Fruit fly (Drosophila melanogaster) whole organism, embryonic: ENCODE measurements around the gene beat-IIa.

Experiments used
- BtbVII ChIP-seq: fragments of 200-800 bp; sonication (Bioruptor generic); optimal IDR thresholded peaks from 3 replicates; lab custom pipeline; 2017; ENCODE audit warnings: missing biosample characterization, mild to moderate bottlenecking, missing genetic modification characterization
- CG10431 ChIP-seq: fragments of 200-800 bp; sonication (Bioruptor generic); optimal IDR thresholded peaks from 3 replicates; lab custom pipeline; 2018; ENCODE audit warnings: missing biosample characterization, mild to moderate bottlenecking, missing genetic modification characterization
- CG10654 ChIP-seq: fragments of 200-800 bp; sonication (Bioruptor generic); optimal IDR thresholded peaks from 2 replicates; lab custom pipeline; 2016; ENCODE audit warnings: missing biosample characterization, missing genetic modification characterization
- CG10979 ChIP-seq: fragments of 200-800 bp; sonication (Bioruptor generic); optimal IDR thresholded peaks from 2 replicates; lab custom pipeline; 2018; ENCODE audit warnings: missing biosample characterization, mild to moderate bottlenecking, missing genetic modification characterization, moderate library complexity
- CG11695 ChIP-seq: fragments of 200-800 bp; sonication (Bioruptor generic); IDR thresholded peaks from 3 replicates; pipeline ENCODE4 v1.3.6; 2022; ENCODE audit warnings: missing biosample characterization, missing genetic modification characterization
- CG12104 ChIP-seq: fragments of 200-800 bp; sonication (Bioruptor generic); optimal IDR thresholded peaks from 3 replicates; lab custom pipeline; 2016; ENCODE audit warnings: missing biosample characterization, missing genetic modification characterization
- CG13624 ChIP-seq: fragments of 200-800 bp; sonication (Bioruptor generic); optimal IDR thresholded peaks from 2 replicates; lab custom pipeline; 2016; ENCODE audit warnings: missing biosample characterization, missing genetic modification characterization
- CG15073 ChIP-seq: fragments of 200-800 bp; sonication (Bioruptor generic); optimal IDR thresholded peaks from 2 replicates; lab custom pipeline; 2016; ENCODE audit warnings: missing biosample characterization, missing genetic modification characterization
- CG15479 ChIP-seq: fragments of 200-800 bp; sonication (Bioruptor generic); optimal IDR thresholded peaks from 3 replicates; lab custom pipeline; 2019; ENCODE audit warnings: missing biosample characterization, mild to moderate bottlenecking, missing genetic modification characterization, moderate library complexity
- CG16815 ChIP-seq: fragments of 200-800 bp; sonication (Bioruptor generic); optimal IDR thresholded peaks from 3 replicates; lab custom pipeline; 2017; ENCODE audit warnings: missing biosample characterization, mild to moderate bottlenecking, missing genetic modification characterization
- CG17385 ChIP-seq: fragments of 200-800 bp; sonication (Bioruptor generic); optimal IDR thresholded peaks from 3 replicates; lab custom pipeline; 2018; ENCODE audit warnings: missing biosample characterization, mild to moderate bottlenecking, missing genetic modification characterization
- CG17829 ChIP-seq: fragments of 200-800 bp; optimal IDR thresholded peaks from 2 replicates; lab custom pipeline; 2019; ENCODE audit warnings: missing biosample characterization, mild to moderate bottlenecking, missing genetic modification characterization, moderate library complexity
- CG2712 ChIP-seq: fragments of 200-800 bp; optimal IDR thresholded peaks from 3 replicates; lab custom pipeline; 2019; ENCODE audit warnings: missing biosample characterization, mild to moderate bottlenecking, missing genetic modification characterization, moderate library complexity
- CG3726 ChIP-seq: fragments of 200-800 bp; sonication (Bioruptor generic); IDR thresholded peaks from 3 replicates; pipeline ENCODE4, ENCODE4 v1.3.6; 2022; ENCODE audit warnings: missing biosample characterization, missing genetic modification characterization
- CG4424 ChIP-seq: fragments of 200-800 bp; sonication (Bioruptor generic); optimal IDR thresholded peaks from 3 replicates; lab custom pipeline; 2016; ENCODE audit warnings: missing biosample characterization, missing genetic modification characterization
- CG4820 ChIP-seq: fragments of 200-800 bp; sonication (Bioruptor generic); optimal IDR thresholded peaks from 3 replicates; lab custom pipeline; 2016; ENCODE audit warnings: missing biosample characterization, missing genetic modification characterization
- CG6175 ChIP-seq: fragments of 200-800 bp; sonication (Bioruptor generic); IDR thresholded peaks from 3 replicates; pipeline ENCODE4 v1.3.6; 2022; ENCODE audit warnings: missing biosample characterization, missing genetic modification characterization
- CG6254 ChIP-seq: fragments of 200-800 bp; sonication (Bioruptor generic); optimal IDR thresholded peaks from 3 replicates; lab custom pipeline; 2017; ENCODE audit warnings: mild to moderate bottlenecking, missing biosample characterization, missing genetic modification reagents, missing genetic modification characterization
- CG6689 ChIP-seq: fragments of 200-800 bp; sonication (Bioruptor generic); IDR thresholded peaks from 2 replicates; pipeline ENCODE4 v1.3.6; 2022; ENCODE audit warnings: missing biosample characterization, missing genetic modification characterization
- CG7372 ChIP-seq: fragments of 200-800 bp; sonication (Bioruptor generic); IDR thresholded peaks from 2 replicates; pipeline ENCODE4 v1.3.6; 2022; ENCODE audit warnings: missing biosample characterization, missing genetic modification characterization
- CG7556 ChIP-seq: fragments of 200-800 bp; sonication (Bioruptor generic); optimal IDR thresholded peaks from 2 replicates; lab custom pipeline; 2017; ENCODE audit warnings: missing biosample characterization, mild to moderate bottlenecking, missing genetic modification characterization
- CG9817 ChIP-seq: fragments of 200-800 bp; sonication (Bioruptor generic); optimal IDR thresholded peaks from 2 replicates; lab custom pipeline; 2018; ENCODE audit warnings: missing biosample characterization, mild to moderate bottlenecking, missing genetic modification characterization, moderate library complexity
- Chrac-16 ChIP-seq: fragments of 200-800 bp; sonication (Bioruptor generic); optimal IDR thresholded peaks from 3 replicates; lab custom pipeline; 2016; ENCODE audit warnings: missing biosample characterization, missing genetic modification characterization
- CoRest ChIP-seq: fragments of 200-800 bp; sonication (Bioruptor generic); optimal IDR thresholded peaks from 3 replicates; lab custom pipeline; 2018; ENCODE audit warnings: missing biosample characterization, mild to moderate bottlenecking, missing genetic modification characterization, moderate library complexity
- Dek ChIP-seq: fragments of 200-800 bp; sonication (Bioruptor generic); optimal IDR thresholded peaks from 3 replicates; lab custom pipeline; 2019; ENCODE audit warnings: missing biosample characterization, mild to moderate bottlenecking, missing genetic modification characterization, moderate library complexity
- E2f1 ChIP-seq: fragments of 200-800 bp; sonication (Bioruptor generic); IDR thresholded peaks from 2 replicates; pipeline ENCODE4 v1.3.6; 2022; ENCODE audit warnings: missing biosample characterization, missing genetic modification characterization
- Hr51 ChIP-seq, 2 experiments: fragments of 200-800 bp; sonication (Bioruptor generic); optimal IDR thresholded peaks; 2 replicates in 1 of 2; 3 replicates in 1 of 2; lab custom pipeline; 2016 to 2018; ENCODE audit warnings: missing biosample characterization in 2 of 2, missing genetic modification characterization in 2 of 2, mild to moderate bottlenecking in 1 of 2, moderate library complexity in 1 of 2
- NC2β ChIP-seq: fragments of 200-800 bp; sonication (Bioruptor generic); optimal IDR thresholded peaks from 2 replicates; lab custom pipeline; 2016; ENCODE audit warnings: missing biosample characterization, missing genetic modification characterization
- Nf-YA ChIP-seq: fragments of 200-800 bp; sonication (Bioruptor generic); IDR thresholded peaks from 2 replicates; pipeline ENCODE4 v1.3.6; 2022; ENCODE audit warnings: missing biosample characterization, missing genetic modification characterization
- Scr ChIP-seq: fragments of 200-800 bp; sonication (Bioruptor generic); IDR thresholded peaks from 2 replicates; pipeline ENCODE4 v1.3.6; 2022; ENCODE audit warnings: missing biosample characterization, missing genetic modification characterization; ENCODE audit not compliant: partially characterized antibody
- Sry-δ ChIP-seq: fragments of 200-800 bp; sonication (Bioruptor generic); optimal IDR thresholded peaks from 2 replicates; lab custom pipeline; 2016; ENCODE audit warnings: missing biosample characterization, missing genetic modification characterization
- TFAM ChIP-seq: fragments of 200-800 bp; sonication (Bioruptor generic); optimal IDR thresholded peaks from 2 replicates; lab custom pipeline; 2017; ENCODE audit warnings: missing biosample characterization, missing genetic modification characterization, inconsistent platforms
- Xbp1 ChIP-seq: fragments of 200-800 bp; sonication (Bioruptor generic); optimal IDR thresholded peaks from 3 replicates; lab custom pipeline; 2016; ENCODE audit warnings: missing biosample characterization, mild to moderate bottlenecking, missing genetic modification characterization
- ac ChIP-seq: fragments of 200-800 bp; sonication (Bioruptor generic); optimal IDR thresholded peaks from 3 replicates; lab custom pipeline; 2017; ENCODE audit warnings: missing biosample characterization, mild to moderate bottlenecking, missing genetic modification characterization
- ara ChIP-seq: fragments of 200-800 bp; sonication (Bioruptor generic); IDR thresholded peaks from 2 replicates; pipeline ENCODE4 v1.3.6; 2022; ENCODE audit warnings: missing biosample characterization, missing genetic modification characterization
- bcd ChIP-seq: fragments of 200-800 bp; sonication (Bioruptor generic); optimal IDR thresholded peaks from 2 replicates; lab custom pipeline; 2017; ENCODE audit warnings: missing biosample characterization, mild to moderate bottlenecking, missing genetic modification characterization
- cg ChIP-seq: fragments of 200-800 bp; sonication (Bioruptor generic); optimal IDR thresholded peaks from 3 replicates; lab custom pipeline; 2019; ENCODE audit warnings: missing biosample characterization, mild to moderate bottlenecking, missing genetic modification characterization, moderate library complexity
- chif ChIP-seq, 2 experiments: fragments of 200-800 bp; sonication (Bioruptor generic); optimal IDR thresholded peaks; 3 replicates each; lab custom pipeline; 2016; ENCODE audit warnings: missing biosample characterization in 2 of 2, missing genetic modification characterization in 2 of 2
- chn ChIP-seq: fragments of 200-800 bp; sonication (Bioruptor generic); optimal IDR thresholded peaks from 2 replicates; lab custom pipeline; 2016; ENCODE audit warnings: missing biosample characterization, missing genetic modification characterization
- dmrt99B ChIP-seq: fragments of 200-800 bp; sonication (Bioruptor generic); optimal IDR thresholded peaks from 2 replicates; lab custom pipeline; 2018; ENCODE audit warnings: missing biosample characterization, mild to moderate bottlenecking, missing genetic modification characterization, moderate library complexity
- gcm ChIP-seq: fragments of 200-800 bp; sonication (Bioruptor generic); optimal IDR thresholded peaks from 2 replicates; lab custom pipeline; 2019; ENCODE audit warnings: missing biosample characterization, mild to moderate bottlenecking, missing genetic modification characterization, moderate library complexity
- gem ChIP-seq: fragments of 200-800 bp; sonication (Bioruptor generic); optimal IDR thresholded peaks from 2 replicates; lab custom pipeline; 2019; ENCODE audit warnings: missing biosample characterization, mild to moderate bottlenecking, missing genetic modification characterization, moderate library complexity
- ind ChIP-seq: fragments of 200-800 bp; sonication (Bioruptor generic); optimal IDR thresholded peaks from 3 replicates; lab custom pipeline; 2016; ENCODE audit warnings: missing biosample characterization, missing genetic modification characterization
- kni ChIP-seq: fragments of 200-800 bp; sonication (Bioruptor generic); optimal IDR thresholded peaks from 3 replicates; lab custom pipeline; 2017; ENCODE audit warnings: mild to moderate bottlenecking, missing biosample characterization, missing genetic modification reagents, missing genetic modification characterization
- phol ChIP-seq: fragments of 200-800 bp; sonication (Bioruptor generic); optimal IDR thresholded peaks from 3 replicates; lab custom pipeline; 2018; ENCODE audit warnings: missing biosample characterization, mild to moderate bottlenecking, missing genetic modification characterization, moderate library complexity
- sens ChIP-seq: fragments of 200-800 bp; sonication (Bioruptor generic); peaks from one replicate; lab custom pipeline; 2016; ENCODE audit warnings: missing biosample characterization, missing genetic modification characterization
- sqz ChIP-seq: fragments of 200-800 bp; sonication (Bioruptor generic); optimal IDR thresholded peaks from 3 replicates; lab custom pipeline; 2018; ENCODE audit warnings: missing biosample characterization, mild to moderate bottlenecking, missing genetic modification characterization
- yki ChIP-seq: fragments of >200 bp; optimal IDR thresholded peaks from 3 replicates; lab custom pipeline; 2018
- zen ChIP-seq: fragments of 200-800 bp; sonication (Bioruptor generic); optimal IDR thresholded peaks from 3 replicates; lab custom pipeline; 2018; ENCODE audit warnings: missing biosample characterization, mild to moderate bottlenecking, missing genetic modification characterization, moderate library complexity

beat-IIa gene

DNA sequence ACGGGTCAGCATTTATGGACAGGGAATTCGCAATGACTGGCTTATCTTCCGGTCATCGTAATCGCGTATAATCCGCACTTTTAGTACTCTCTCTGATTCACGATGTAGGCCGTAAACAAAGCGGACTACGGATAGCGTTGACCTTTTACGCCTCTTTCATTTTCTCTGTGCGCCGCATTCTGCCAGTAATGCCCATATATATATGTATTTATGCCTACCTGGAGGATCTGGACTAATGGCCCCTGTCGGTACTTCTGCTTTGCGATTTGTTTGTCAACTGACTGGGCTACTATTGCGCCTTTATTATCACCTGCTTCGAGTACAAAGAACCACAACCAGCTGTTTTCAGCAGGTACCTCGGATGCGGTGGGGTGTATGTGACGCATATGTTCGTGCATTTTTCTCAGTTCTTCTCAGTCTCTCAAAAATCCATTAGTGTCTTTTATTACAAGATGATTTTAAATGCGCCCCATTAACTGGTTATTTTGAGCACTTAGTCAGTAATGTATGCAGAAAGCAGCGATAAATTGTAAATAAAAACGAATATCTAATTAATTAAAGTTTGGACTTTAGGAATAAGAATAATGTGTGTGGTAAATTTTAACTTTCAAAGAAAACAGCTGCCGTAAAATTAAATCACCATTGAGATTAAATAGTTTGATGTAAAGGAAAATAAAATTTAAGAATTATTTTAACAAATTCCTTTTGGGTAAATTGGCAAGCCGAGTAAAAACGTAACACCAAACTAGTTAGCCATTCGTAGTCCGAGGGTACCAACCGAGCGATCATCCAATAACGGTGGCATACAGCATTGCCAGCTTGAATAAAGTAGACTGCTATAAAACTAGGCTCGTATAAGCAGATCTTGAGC lies 28.6 kb upstream of the beat-IIa start, which contains the start of gene CREG (continued):
- TF ChIP-seq chn (GFP tag; lab: Kevin White, UChicago) (peak; percentile 0), CG15073 (GFP tag; lab: Kevin White, UChicago) (no peak), CG10431 (GFP tag; lab: Kevin White, UChicago) (no peak), sens (GFP tag; lab: Kevin White, UChicago) (peak; percentile 80), ac (GFP tag; lab: Kevin White, UChicago) (peak; percentile 40), CG16815 (GFP tag; lab: Kevin White, UChicago) (peak; percentile 18), gem (tag; lab: Kevin White, UChicago) (peak; percentile 52), CG6689 (GFP tag; lab: Robert Waterston, UW) (no peak), Hr51 (GFP tag; optimal IDR thresholded peaks at IDR 0.05; lab: Kevin White, UChicago) (peak in 1 of 2 experiments; percentile 15), phol (tag; lab: Kevin White, UChicago) (peak; percentile 17), CG6175 (GFP tag; lab: Robert Waterston, UW) (no peak), CG7372 (GFP tag; lab: Robert Waterston, UW) (no peak), CG17829 (peak; percentile 7), CG4820 (GFP tag; lab: Kevin White, UChicago) (peak; percentile 8), CG7556 (peak; percentile 28), CG10654 (GFP tag; lab: Kevin White, UChicago) (no peak), Nf-YA (GFP tag; lab: Robert Waterston, UW) (no peak), Sry-δ (GFP tag; lab: Kevin White, UChicago) (no peak), ind (GFP tag; lab: Kevin White, UChicago) (peak; percentile 6), NC2β (GFP tag; lab: Kevin White, UChicago) (peak; percentile 15), CG13624 (GFP tag; lab: Kevin White, UChicago) (no peak), CG11695 (GFP tag; lab: Robert Waterston, UW) (no peak), CG6254 (GFP tag; lab: Kevin White, UChicago) (no peak), CG15479 (peak; percentile 95), Dek (tag; lab: Kevin White, UChicago) (no peak), CG17385 (peak; percentile 14), CG3726 (GFP tag; lab: Robert Waterston, UW) (no peak), BtbVII (peak; percentile 15), bcd (GFP tag; lab: Kevin White, UChicago) (no peak), Xbp1 (GFP tag; lab: Kevin White, UChicago) (peak; percentile 10), cg (GFP tag; lab: Kevin White, UChicago) (no peak), ara (GFP tag; lab: Robert Waterston, UW) (0 out of 2 replicates have a peak, but pooled peaks have one; percentile 18), sqz (GFP tag; lab: Kevin White, UChicago) (no peak), dmrt99B (tag; lab: Kevin White, UChicago) (peak; percentile 18), CG10979 (tag; lab: Kevin White, UChicago) (peak; percentile 24), chif (GFP tag; optimal IDR thresholded peaks at IDR 0.05; lab: Kevin White, UChicago) (peak in 1 of 2 experiments; percentile 16), Scr (no peak), zen (tag; lab: Kevin White, UChicago) (peak; percentile 90), CG2712 (tag; lab: Kevin White, UChicago) (peak; percentile 11), Chrac-16 (GFP tag; lab: Kevin White, UChicago) (peak; percentile 3), TFAM (GFP tag; lab: Kevin White, UChicago) (no peak), CG9817 (no peak), kni (GFP tag; lab: Kevin White, UChicago) (peak; percentile 6), CG12104 (GFP tag; lab: Kevin White, UChicago) (peak; percentile 34), CoRest (tag; lab: Kevin White, UChicago) (peak; percentile 45), E2f1 (GFP tag; lab: Robert Waterston, UW) (peak; percentile 29; the same call in 1 of the 2 replicates), CG4424 (GFP tag; lab: Kevin White, UChicago) (peak; percentile 11), yki (lab: Kevin White, UChicago) (no peak), gcm (GFP tag; lab: Kevin White, UChicago) (no peak)
